Fruit fly (Drosophila melanogaster) whole organism, embryonic: ENCODE data around the gene CG18301.

Source experiments
- Bdp1 ChIP-seq: fragments of 200-800 bp; sonication (Bioruptor generic); optimal IDR thresholded peaks from 3 replicates; lab custom pipeline; 2016; ENCODE audit warnings: missing biosample characterization, missing genetic modification characterization
- Bgb ChIP-seq: fragments of 200-800 bp; sonication (Bioruptor generic); IDR thresholded peaks from 2 replicates; pipeline ENCODE4 v1.3.6; 2022; ENCODE audit warnings: missing biosample characterization, missing genetic modification characterization; ENCODE audit not compliant: partially characterized antibody
- CG10267 ChIP-seq: fragments of 200-800 bp; sonication (Bioruptor generic); optimal IDR thresholded peaks from 2 replicates; lab custom pipeline; 2018; ENCODE audit warnings: missing biosample characterization, mild to moderate bottlenecking, missing genetic modification characterization, moderate library complexity
- CG10959 ChIP-seq: fragments of 200-800 bp; sonication (Bioruptor generic); IDR thresholded peaks from 2 replicates; pipeline ENCODE4 v1.3.6; 2022; ENCODE audit warnings: missing biosample characterization, missing genetic modification characterization
- CG11093 ChIP-seq: fragments of 200-800 bp; sonication (Bioruptor generic); IDR thresholded peaks from 3 replicates; pipeline ENCODE4 v1.3.6; 2022; ENCODE audit warnings: missing biosample characterization, missing genetic modification characterization
- CG11247 ChIP-seq: fragments of 200-800 bp; sonication (Bioruptor generic); IDR thresholded peaks from 2 replicates; pipeline ENCODE4 v1.3.6; 2022; ENCODE audit warnings: missing biosample characterization, missing genetic modification characterization
- CG12104 ChIP-seq: fragments of 200-800 bp; sonication (Bioruptor generic); optimal IDR thresholded peaks from 3 replicates; lab custom pipeline; 2016; ENCODE audit warnings: missing biosample characterization, missing genetic modification characterization
- CG15073 ChIP-seq: fragments of 200-800 bp; sonication (Bioruptor generic); optimal IDR thresholded peaks from 2 replicates; lab custom pipeline; 2016; ENCODE audit warnings: missing biosample characterization, missing genetic modification characterization
- CG17186 ChIP-seq: fragments of 200-800 bp; sonication (Bioruptor generic); optimal IDR thresholded peaks from 3 replicates; lab custom pipeline; 2017; ENCODE audit warnings: missing biosample characterization, missing genetic modification reagents, missing genetic modification characterization
- CG18764 ChIP-seq: fragments of 200-800 bp; sonication (Bioruptor generic); optimal IDR thresholded peaks from 3 replicates; lab custom pipeline; 2016; ENCODE audit warnings: missing biosample characterization, missing genetic modification characterization
- CG2678 ChIP-seq: fragments of 200-800 bp; sonication (Bioruptor generic); optimal IDR thresholded peaks from 3 replicates; lab custom pipeline; 2019; ENCODE audit warnings: missing biosample characterization, mild to moderate bottlenecking, missing genetic modification characterization, moderate library complexity
- CG2889 ChIP-seq: fragments of 200-800 bp; sonication (Bioruptor generic); IDR thresholded peaks from 3 replicates; pipeline ENCODE4 v1.3.6; 2022; ENCODE audit warnings: missing biosample characterization, missing genetic modification characterization
- CG3163 ChIP-seq: fragments of 200-800 bp; sonication (Bioruptor generic); optimal IDR thresholded peaks from 3 replicates; lab custom pipeline; 2016; ENCODE audit warnings: missing biosample characterization, missing genetic modification characterization
- CG32772 ChIP-seq: fragments of 200-800 bp; sonication (Bioruptor generic); IDR thresholded peaks from 2 replicates; pipeline ENCODE4 v1.3.6; 2022; ENCODE audit warnings: missing biosample characterization, missing genetic modification characterization
- CG33557 ChIP-seq: fragments of 200-800 bp; sonication (Bioruptor generic); optimal IDR thresholded peaks from 2 replicates; lab custom pipeline; 2019; ENCODE audit warnings: missing biosample characterization, mild to moderate bottlenecking, missing genetic modification characterization, moderate library complexity
- CG34224 ChIP-seq: fragments of 200-800 bp; sonication (Bioruptor generic); IDR thresholded peaks from 3 replicates; pipeline ENCODE4 v1.3.6; 2022; ENCODE audit warnings: missing biosample characterization, missing genetic modification characterization; ENCODE audit not compliant: partially characterized antibody
- CG4360 ChIP-seq: fragments of 200-800 bp; sonication (Bioruptor generic); IDR thresholded peaks from 2 replicates; pipeline ENCODE4 v1.3.6; 2022; ENCODE audit warnings: missing biosample characterization, missing genetic modification characterization
- CG6683 ChIP-seq: fragments of 200-800 bp; sonication (Bioruptor generic); optimal IDR thresholded peaks from 2 replicates; lab custom pipeline; 2017; ENCODE audit warnings: missing biosample characterization, mild to moderate bottlenecking, missing genetic modification characterization, missing genetic modification reagents
- CG9609 ChIP-seq: fragments of 200-800 bp; sonication (Bioruptor generic); optimal IDR thresholded peaks from 3 replicates; lab custom pipeline; 2016; ENCODE audit warnings: missing biosample characterization, missing genetic modification characterization
- Dad ChIP-seq: fragments of 200-800 bp; sonication (Bioruptor generic); optimal IDR thresholded peaks from 3 replicates; lab custom pipeline; 2016; ENCODE audit warnings: missing biosample characterization, missing genetic modification characterization
- Fer3 ChIP-seq: fragments of 200-800 bp; sonication (Bioruptor generic); optimal IDR thresholded peaks from 2 replicates; lab custom pipeline; 2018; ENCODE audit warnings: missing biosample characterization, mild to moderate bottlenecking, missing genetic modification characterization, moderate library complexity
- Kr ChIP-seq: fragments of 200-800 bp; sonication (Bioruptor generic); optimal IDR thresholded peaks from 2 replicates; lab custom pipeline; 2017; ENCODE audit warnings: missing biosample characterization, mild to moderate bottlenecking, missing genetic modification characterization
- Max ChIP-seq: fragments of 200-800 bp; sonication (Bioruptor generic); optimal IDR thresholded peaks from 2 replicates; lab custom pipeline; 2016; ENCODE audit warnings: missing biosample characterization, mild to moderate bottlenecking, missing genetic modification characterization
- Med ChIP-seq: fragments of 200-800 bp; sonication (Bioruptor generic); peaks from one replicate; lab custom pipeline; 2016; ENCODE audit warnings: missing biosample characterization, missing genetic modification characterization, mild to moderate bottlenecking, inconsistent platforms, moderate library complexity
- Neu2 ChIP-seq: fragments of 200-800 bp; sonication (Bioruptor generic); optimal IDR thresholded peaks from 3 replicates; lab custom pipeline; 2016; ENCODE audit warnings: missing biosample characterization, missing genetic modification characterization, borderline replicate concordance
- Oli ChIP-seq: fragments of 200-800 bp; sonication (Bioruptor generic); optimal IDR thresholded peaks from 2 replicates; lab custom pipeline; 2018; ENCODE audit warnings: missing biosample characterization, mild to moderate bottlenecking, missing genetic modification characterization, moderate library complexity
- Ravus ChIP-seq: fragments of 200-800 bp; sonication (Bioruptor generic); IDR thresholded peaks from 2 replicates; pipeline ENCODE4 v1.3.6; 2022; ENCODE audit warnings: missing biosample characterization, missing genetic modification characterization
- Taf1 ChIP-seq: fragments of 200-800 bp; sonication (Bioruptor generic); IDR thresholded peaks from 2 replicates; pipeline ENCODE4 v1.3.6; 2022; ENCODE audit warnings: missing biosample characterization, missing genetic modification characterization
- Vsx1 ChIP-seq: fragments of 200-800 bp; sonication (Bioruptor generic); optimal IDR thresholded peaks from 2 replicates; lab custom pipeline; 2017; ENCODE audit warnings: missing biosample characterization, mild to moderate bottlenecking, missing genetic modification characterization, missing genetic modification reagents
- Xrp1 ChIP-seq: fragments of 200-800 bp; sonication (Bioruptor generic); IDR thresholded peaks from 2 replicates; pipeline ENCODE4 v1.3.6; 2022; ENCODE audit warnings: missing biosample characterization, missing genetic modification characterization
- abd-A ChIP-seq: fragments of 200-800 bp; sonication (Bioruptor generic); optimal IDR thresholded peaks from 3 replicates; lab custom pipeline; 2019; ENCODE audit warnings: missing biosample characterization, mild to moderate bottlenecking, missing genetic modification characterization, moderate library complexity
- ap ChIP-seq: fragments of 200-800 bp; sonication (Bioruptor generic); IDR thresholded peaks from 2 replicates; pipeline ENCODE4 v1.3.6; 2022; ENCODE audit warnings: missing biosample characterization, missing genetic modification characterization
- chm ChIP-seq: fragments of 200-800 bp; sonication (Bioruptor generic); IDR thresholded peaks from 2 replicates; pipeline ENCODE4 v1.3.6; 2022; ENCODE audit warnings: missing biosample characterization, missing genetic modification characterization
- crc ChIP-seq: fragments of 200-800 bp; sonication (Bioruptor generic); optimal IDR thresholded peaks from 2 replicates; lab custom pipeline; 2016; ENCODE audit warnings: missing biosample characterization, missing genetic modification characterization
- crol ChIP-seq: fragments of 200-800 bp; sonication (Bioruptor generic); IDR thresholded peaks from 2 replicates; pipeline ENCODE4 v1.3.6; 2022; ENCODE audit warnings: missing biosample characterization, missing genetic modification characterization
- ham ChIP-seq: fragments of 200-800 bp; sonication (Bioruptor generic); IDR thresholded peaks from 2 replicates; pipeline ENCODE4 v1.3.6; 2022; ENCODE audit warnings: missing biosample characterization, missing genetic modification characterization
- hbn ChIP-seq: fragments of 200-800 bp; sonication (Bioruptor generic); IDR thresholded peaks from 2 replicates; pipeline ENCODE4 v1.3.6; 2022; ENCODE audit warnings: missing biosample characterization, missing genetic modification characterization; ENCODE audit not compliant: partially characterized antibody
- ken ChIP-seq: fragments of 200-800 bp; sonication (Bioruptor generic); IDR thresholded peaks from 3 replicates; pipeline ENCODE4 v1.3.6; 2022; ENCODE audit warnings: missing biosample characterization, missing genetic modification characterization
- onecut ChIP-seq: fragments of 200-800 bp; sonication (Bioruptor generic); IDR thresholded peaks from 2 replicates; pipeline ENCODE4 v1.3.6; 2022; ENCODE audit warnings: missing biosample characterization, missing genetic modification characterization
- peb ChIP-seq: fragments of 200-800 bp; sonication (Bioruptor generic); IDR thresholded peaks from 2 replicates; pipeline ENCODE4 v1.3.6; 2022; ENCODE audit warnings: missing biosample characterization, missing genetic modification characterization
- phol ChIP-seq: fragments of 200-800 bp; sonication (Bioruptor generic); optimal IDR thresholded peaks from 3 replicates; lab custom pipeline; 2018; ENCODE audit warnings: missing biosample characterization, mild to moderate bottlenecking, missing genetic modification characterization, moderate library complexity
- pita ChIP-seq: fragments of 200-800 bp; sonication (Bioruptor generic); optimal IDR thresholded peaks from 2 replicates; lab custom pipeline; 2017; ENCODE audit warnings: missing biosample characterization, mild to moderate bottlenecking, missing genetic modification characterization
- pnt ChIP-seq: fragments of 200-800 bp; sonication (Bioruptor generic); optimal IDR thresholded peaks from 3 replicates; lab custom pipeline; 2016; ENCODE audit warnings: missing biosample characterization, missing genetic modification characterization
- sc ChIP-seq, 3 experiments: fragments of >200 bp in 2 of 3; fragments of 200-800 bp in 1 of 3; sonication (Bioruptor generic) in 1 of 3; optimal IDR thresholded peaks; 2 replicates in 2 of 3; 3 replicates in 1 of 3; lab custom pipeline; 2017; ENCODE audit warnings: mild to moderate bottlenecking in 1 of 3, missing biosample characterization in 1 of 3, missing genetic modification characterization in 1 of 3, missing genetic modification reagents in 1 of 3
- sim ChIP-seq: fragments of 200-800 bp; sonication (Bioruptor generic); IDR thresholded peaks from 2 replicates; pipeline ENCODE4 v1.3.6; 2022; ENCODE audit warnings: missing biosample characterization, missing genetic modification characterization
- so ChIP-seq: fragments of 200-800 bp; sonication (Bioruptor generic); IDR thresholded peaks from 3 replicates; pipeline ENCODE4 v1.3.6; 2022; ENCODE audit warnings: missing biosample characterization, missing genetic modification characterization
- trh ChIP-seq: fragments of 200-800 bp; sonication (Bioruptor generic); optimal IDR thresholded peaks from 2 replicates; lab custom pipeline; 2016; ENCODE audit warnings: missing biosample characterization, missing genetic modification characterization
- usp ChIP-seq: fragments of >200 bp; optimal IDR thresholded peaks from 2 replicates; lab custom pipeline; 2017; ENCODE audit warnings: missing biosample characterization, missing genetic modification characterization
- wor ChIP-seq: fragments of 200-800 bp; sonication (Bioruptor generic); IDR thresholded peaks from 2 replicates; pipeline ENCODE4 v1.3.6; 2022; ENCODE audit warnings: missing biosample characterization, missing genetic modification characterization
- zen2 ChIP-seq: fragments of 200-800 bp; sonication (Bioruptor generic); IDR thresholded peaks from 3 replicates; pipeline ENCODE4 v1.3.6; 2022; ENCODE audit warnings: missing biosample characterization, missing genetic modification characterization; ENCODE audit not compliant: partially characterized antibody
- zf30C ChIP-seq: fragments of 200-800 bp; sonication (Bioruptor generic); optimal IDR thresholded peaks from 3 replicates; lab custom pipeline; 2018; ENCODE audit warnings: missing biosample characterization, mild to moderate bottlenecking, missing genetic modification characterization
- zfh2 ChIP-seq: fragments of 200-800 bp; sonication (Bioruptor generic); optimal IDR thresholded peaks from 2 replicates; lab custom pipeline; 2016; ENCODE audit warnings: missing biosample characterization, missing genetic modification characterization

Gene CG18301

DNA sequence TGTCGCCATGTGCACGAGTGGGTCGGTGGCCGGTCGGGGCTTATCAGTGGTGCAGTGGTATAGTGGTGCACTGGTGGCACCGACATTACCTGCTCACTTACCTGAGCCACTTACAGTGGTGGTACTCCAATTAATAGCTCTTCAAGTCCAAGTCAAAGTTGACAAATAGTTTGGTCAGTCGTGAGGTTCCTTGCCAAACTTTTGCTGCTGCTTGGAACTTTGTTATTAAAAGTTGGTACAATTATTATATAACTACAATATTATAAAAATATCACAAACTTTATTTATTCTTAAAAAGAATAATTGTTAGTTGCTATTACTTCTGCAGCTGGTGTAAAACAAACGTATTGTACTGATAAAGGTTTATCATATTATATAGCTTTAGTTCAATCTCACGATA lies 12.4 kb downstream of the CG18301 start (continued):
- TF ChIP-seq CG32772 (GFP tag; lab: Robert Waterston, UW) = no peak
- no peak for TF ChIP-seq CG18764 (GFP tag; lab: Kevin White, UChicago)
- TF ChIP-seq CG12104 (GFP tag; lab: Kevin White, UChicago) = no peak
- no peak for TF ChIP-seq Fer3 (tag; lab: Kevin White, UChicago)
- TF ChIP-seq CG34224 (GFP tag; lab: Robert Waterston, UW) = no peak
- no peak for TF ChIP-seq CG10959 (GFP tag; lab: Robert Waterston, UW)
- TF ChIP-seq CG11247 = no peak
- peak; percentile 23 for TF ChIP-seq Med
- TF ChIP-seq crol (GFP tag; lab: Robert Waterston, UW) = no peak
- TF ChIP-seq usp (GFP tag; lab: Kevin White, UChicago) = no peak
- TF ChIP-seq onecut = no peak
- TF ChIP-seq CG33557 = no peak
- no peak for TF ChIP-seq CG3163 (GFP tag; lab: Kevin White, UChicago)
- no peak for TF ChIP-seq crc (GFP tag; lab: Kevin White, UChicago)
- no peak for TF ChIP-seq sc (optimal IDR thresholded peaks at IDR 0.05; lab: Kevin White, UChicago)
- TF ChIP-seq sc (GFP tag; optimal IDR thresholded peaks at IDR 0.05; lab: Kevin White, UChicago) = no peak
- TF ChIP-seq ken = peak; percentile 47; the same call in 1 of the 3 replicates
- no peak for TF ChIP-seq CG9609 (GFP tag; lab: Kevin White, UChicago)
- no peak for TF ChIP-seq peb (GFP tag; lab: Robert Waterston, UW)
- TF ChIP-seq Bgb (GFP tag; lab: Robert Waterston, UW) = no peak
- TF ChIP-seq Neu2 (GFP tag; lab: Kevin White, UChicago) = no peak
- TF ChIP-seq ham (GFP tag; lab: Robert Waterston, UW) = no peak
- TF ChIP-seq Kr (GFP tag; lab: Kevin White, UChicago) = no peak
- no peak for TF ChIP-seq Dad
- TF ChIP-seq chm = no peak
- TF ChIP-seq abd-A = no peak
- no peak for TF ChIP-seq Bdp1
- TF ChIP-seq pita (GFP tag; lab: Kevin White, UChicago) = no peak
- TF ChIP-seq trh (GFP tag; lab: Kevin White, UChicago) = no peak
- TF ChIP-seq zen2 (GFP tag; lab: Robert Waterston, UW) = no peak
- no peak for TF ChIP-seq CG11093
- no peak for TF ChIP-seq ap
- TF ChIP-seq zfh2 = no peak
- TF ChIP-seq Vsx1 (GFP tag; lab: Kevin White, UChicago) = no peak
- TF ChIP-seq phol (tag; lab: Kevin White, UChicago) = peak; percentile 13
- TF ChIP-seq Taf1 = no peak
- TF ChIP-seq Xrp1 (GFP tag; lab: Robert Waterston, UW) = 0 out of 2 replicates have a peak, but pooled peaks have one; percentile 20
- peak; percentile 24 for TF ChIP-seq CG2678 (tag; lab: Kevin White, UChicago)
- TF ChIP-seq Max (GFP tag; lab: Kevin White, UChicago) = no peak
- TF ChIP-seq CG2889 = no peak
- TF ChIP-seq CG4360 = no peak
- TF ChIP-seq CG17186 (GFP tag; lab: Kevin White, UChicago) = no peak
- TF ChIP-seq hbn = no peak
- TF ChIP-seq Ravus = no peak
- no peak for TF ChIP-seq CG6683 (GFP tag; lab: Kevin White, UChicago)
- TF ChIP-seq sim (GFP tag; lab: Robert Waterston, UW) = no peak
- peak; percentile 11 for TF ChIP-seq Oli (tag; lab: Kevin White, UChicago)
- TF ChIP-seq CG15073 (GFP tag; lab: Kevin White, UChicago) = peak; percentile 68
- no peak for TF ChIP-seq pnt (GFP tag; lab: Kevin White, UChicago)
- TF ChIP-seq so (GFP tag; lab: Robert Waterston, UW) = no peak
- no peak for TF ChIP-seq wor (GFP tag; lab: Robert Waterston, UW)
- TF ChIP-seq zf30C (GFP tag; lab: Kevin White, UChicago) = no peak
- TF ChIP-seq CG10267 (tag; lab: Kevin White, UChicago) = no peak
